Worm (Caenorhabditis elegans) whole organism, L4 larva: ENCODE measurements around the gene srh-295.

ENCODE experiments used
- F10B5.3 ChIP-seq: sonication (generic microtip); optimal IDR thresholded peaks from 2 replicates; lab custom pipeline; 2016; ENCODE audit warnings: mild to moderate bottlenecking, missing genetic modification characterization, missing compliant biosample characterization
- nhr-11 ChIP-seq: fragments of 150-350 bp; optimal IDR thresholded peaks from 2 replicates; lab custom pipeline; 2014; ENCODE audit warnings: missing biosample characterization, missing genetic modification characterization
- nhr-76 ChIP-seq: fragments of 150-350 bp; optimal IDR thresholded peaks from 2 replicates; lab custom pipeline; 2014; ENCODE audit warnings: missing biosample characterization, missing genetic modification characterization
- set-16 ChIP-seq: fragments of 200-800 bp; sonication (Bioruptor generic); IDR thresholded peaks from 2 replicates; pipeline ENCODE4 v1.3.6; 2022; ENCODE audit warnings: missing genetic modification reagents, missing genetic modification characterization, missing compliant biosample characterization

- TF ChIP-seq nhr-76, result no peak
- no peak for TF ChIP-seq nhr-11 (tag; lab: Kevin White, UChicago)
- TF ChIP-seq F10B5.3, result no peak
- TF ChIP-seq set-16 (GFP tag; lab: Robert Waterston, UW), result no peak
These were observed 36.5 kb upstream of the srh-295 start, which contains the start of gene str-96 for ce11 chrV:15293865-15294264.
